Fruit fly (Drosophila melanogaster) whole organism, pupa: ENCODE measurements around the gene CG7579.

Experiments
- CG12605 ChIP-seq: fragments of 200-800 bp; sonication (Bioruptor generic); IDR thresholded peaks from 2 replicates; pipeline ENCODE4 v1.3.6; 2022; ENCODE audit warnings: missing biosample characterization, missing genetic modification characterization
- CG13204 ChIP-seq: fragments of 200-800 bp; sonication (Bioruptor generic); optimal IDR thresholded peaks from 2 replicates; lab custom pipeline; 2018; ENCODE audit warnings: missing biosample characterization, mild to moderate bottlenecking, missing genetic modification characterization, moderate library complexity
- CG32121 ChIP-seq: fragments of 200-800 bp; sonication (Bioruptor generic); IDR thresholded peaks from 2 replicates; pipeline ENCODE4 v1.3.6; 2022; ENCODE audit warnings: missing biosample characterization, missing genetic modification characterization
- CG34367 ChIP-seq: fragments of 200-800 bp; sonication (Bioruptor generic); optimal IDR thresholded peaks from 2 replicates; lab custom pipeline; 2018; ENCODE audit warnings: missing biosample characterization, mild to moderate bottlenecking, missing genetic modification characterization
- CG4496 ChIP-seq: fragments of 200-800 bp; sonication (Bioruptor generic); IDR thresholded peaks from 3 replicates; pipeline ENCODE4 v1.3.6; 2022; ENCODE audit warnings: missing biosample characterization, missing genetic modification characterization
- CG8159 ChIP-seq: fragments of 200-800 bp; sonication (Bioruptor generic); optimal IDR thresholded peaks from 3 replicates; lab custom pipeline; 2018; ENCODE audit warnings: missing biosample characterization, mild to moderate bottlenecking, missing genetic modification characterization, moderate library complexity
- CG8301 ChIP-seq: fragments of 200-800 bp; sonication (Bioruptor generic); optimal IDR thresholded peaks from 2 replicates; lab custom pipeline; 2018; ENCODE audit warnings: missing biosample characterization, mild to moderate bottlenecking, missing genetic modification characterization
- CG9948 ChIP-seq: fragments of 200-800 bp; sonication (Bioruptor generic); optimal IDR thresholded peaks from 2 replicates; lab custom pipeline; 2018; ENCODE audit warnings: missing biosample characterization, mild to moderate bottlenecking, missing genetic modification characterization, moderate library complexity
- EcR ChIP-seq: fragments of 200-800 bp; sonication (Bioruptor generic); optimal IDR thresholded peaks from 3 replicates; lab custom pipeline; 2019; ENCODE audit warnings: missing biosample characterization, missing genetic modification characterization, mild to moderate bottlenecking, moderate library complexity, missing genetic modification reagents
- Pif1A ChIP-seq: fragments of 200-800 bp; sonication (Bioruptor generic); optimal IDR thresholded peaks from 3 replicates; lab custom pipeline; 2016; ENCODE audit warnings: missing biosample characterization, missing genetic modification characterization
- Pif1B ChIP-seq: fragments of 200-800 bp; sonication (Bioruptor generic); optimal IDR thresholded peaks from 3 replicates; lab custom pipeline; 2016; ENCODE audit warnings: missing biosample characterization, missing genetic modification characterization
- Snoo ChIP-seq: fragments of 200-800 bp; sonication (Bioruptor generic); optimal IDR thresholded peaks from 3 replicates; lab custom pipeline; 2017; ENCODE audit warnings: missing biosample characterization, mild to moderate bottlenecking, missing genetic modification characterization, inconsistent platforms
- fd96Ca ChIP-seq: fragments of 200-800 bp; sonication (Bioruptor generic); IDR thresholded peaks from 3 replicates; pipeline ENCODE4 v1.3.6; 2022; ENCODE audit warnings: missing biosample characterization, missing genetic modification characterization

dm6 chr3L:15692794-15693532 lies 9.7 kb upstream of the CG7579 start:
- peak; percentile 9 for TF ChIP-seq CG34367 (tag; lab: Kevin White, UChicago)
- TF ChIP-seq Pif1A (GFP tag; lab: Kevin White, UChicago), result no peak
- TF ChIP-seq CG4496 (GFP tag; lab: Robert Waterston, UW), result no peak
- no peak for TF ChIP-seq CG32121 (GFP tag; lab: Robert Waterston, UW)
- TF ChIP-seq fd96Ca (GFP tag; lab: Robert Waterston, UW), result no peak
- peak; percentile 59 for TF ChIP-seq CG8159 (tag; lab: Kevin White, UChicago)
- no peak for TF ChIP-seq EcR (GFP tag; lab: Kevin White, UChicago)
- peak; percentile 48 for TF ChIP-seq CG9948
- no peak for TF ChIP-seq CG8301 (tag; lab: Kevin White, UChicago)
- TF ChIP-seq CG12605 (GFP tag; lab: Robert Waterston, UW), result no peak
- peak; percentile 4 for TF ChIP-seq Snoo (tag; lab: Kevin White, UChicago)
- peak; percentile 25 for TF ChIP-seq Pif1B (GFP tag; lab: Kevin White, UChicago)
- TF ChIP-seq CG13204 (GFP tag; lab: Kevin White, UChicago), result no peak
